Worm (Caenorhabditis elegans) whole organism, L4/young adult: ENCODE results near the gene T05A8.11.

Source experiments
- W03F9.2 ChIP-seq: fragments of 150-350 bp; optimal IDR thresholded peaks from 2 replicates; lab custom pipeline; 2014; ENCODE audit warnings: missing biosample characterization, missing genetic modification characterization
- dao-5 ChIP-seq: sonication (generic microtip); optimal IDR thresholded peaks from 2 replicates; lab custom pipeline; 2016; ENCODE audit warnings: missing genotype, missing genetic modification characterization, moderate library complexity, missing compliant biosample characterization
- him-1 ChIP-seq: sonication (generic microtip); optimal IDR thresholded peaks from 2 replicates; lab custom pipeline; 2016; ENCODE audit warnings: missing genotype, missing genetic modification reagents, missing genetic modification characterization, missing compliant biosample characterization

DNA sequence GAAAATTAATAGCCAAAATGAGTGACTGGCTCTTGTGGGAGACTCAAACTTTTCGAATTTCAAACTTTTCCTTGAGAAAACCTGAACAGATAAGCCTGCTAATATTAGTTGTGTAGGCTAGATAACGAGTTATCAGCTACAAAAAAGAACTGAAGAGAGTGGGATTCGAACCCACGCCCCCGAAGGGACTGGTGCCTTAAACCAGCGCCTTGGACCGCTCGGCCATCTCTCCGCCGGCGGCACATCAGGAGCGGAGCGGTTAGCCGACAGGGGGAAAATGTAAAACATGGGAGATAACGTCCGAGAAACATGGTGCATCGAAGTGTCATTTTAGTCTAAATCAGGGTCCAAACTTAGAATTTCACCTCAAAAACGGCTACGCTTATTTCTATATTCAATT is 10.2 kb upstream of the T05A8.11 start:
- TF ChIP-seq W03F9.2 (tag; lab: Kevin White, UChicago) (no peak), him-1 (tag; lab: Kevin White, UChicago) (no peak), dao-5 (tag; lab: Kevin White, UChicago) (no peak)
